Worm (Caenorhabditis elegans): ENCODE results near the gene srxa-5.

srxa-5 gene

DNA sequence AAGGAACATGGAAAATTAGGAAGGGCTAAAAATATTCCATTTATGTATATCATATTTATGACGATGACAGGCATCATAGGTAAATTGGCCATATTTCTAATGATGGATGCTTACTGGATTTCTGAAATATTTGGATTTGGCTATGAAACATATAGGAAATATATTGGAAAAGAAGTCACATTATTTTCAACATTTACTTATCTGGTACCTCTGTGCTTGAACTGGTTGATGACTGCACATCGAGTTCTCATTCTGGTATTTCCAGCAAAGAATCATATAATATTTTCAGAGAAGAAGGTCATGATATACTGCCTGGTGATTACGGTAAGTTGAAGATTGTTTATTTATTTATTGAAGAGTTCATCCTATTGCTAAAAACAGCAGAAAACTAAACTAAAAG, at the start of gene srxa-5:
srxa-5 (plus strand) TSS at position 301 of the 400 bp plus-strand sequence.
- TF ChIP-seq aly-2 (tag; optimal IDR thresholded peaks at IDR 0.05) (no peak), elt-2 (tag; optimal IDR thresholded peaks at IDR 0.05) (no peak), ceh-28 (tag; optimal IDR thresholded peaks at IDR 0.05) (no peak), ceh-82 (tag; optimal IDR thresholded peaks at IDR 0.05) (no peak), tbx-2 (tag; optimal IDR thresholded peaks at IDR 0.05) (no peak), mml-1 (tag; optimal IDR thresholded peaks at IDR 0.05) (no peak), ztf-11 (tag; optimal IDR thresholded peaks at IDR 0.05) (no peak), eor-1 (tag; optimal IDR thresholded peaks at IDR 0.05) (no peak), unc-39 (tag; optimal IDR thresholded peaks at IDR 0.05) (no peak), elt-1 (tag; optimal IDR thresholded peaks at IDR 0.05) (no peak)

DNA sequence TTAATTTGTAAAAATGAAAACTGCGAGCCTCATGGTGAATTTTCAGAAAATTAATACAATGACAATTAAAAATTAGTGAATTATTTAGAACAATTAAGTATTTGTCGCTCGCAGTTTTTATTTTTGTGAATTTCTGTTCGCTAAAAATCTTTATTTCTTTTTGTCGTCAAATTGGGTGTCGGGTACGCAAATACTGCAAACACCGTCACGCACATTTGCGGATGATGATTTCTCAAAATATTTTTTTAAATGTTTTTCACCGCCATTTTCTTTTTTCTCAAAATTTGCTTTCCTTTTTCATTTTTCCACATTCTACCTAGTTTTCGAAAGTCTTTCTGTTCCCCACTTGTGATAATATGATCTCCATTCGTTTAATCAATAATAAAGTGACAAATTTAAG, 43.8 kb upstream of the srxa-5 start:
- peak; percentile 98 for TF ChIP-seq skn-1 (tag; optimal IDR thresholded peaks at IDR 0.05)
- TF ChIP-seq unc-39 (tag; optimal IDR thresholded peaks at IDR 0.05), result no peak
- TF ChIP-seq ceh-82 (tag; optimal IDR thresholded peaks at IDR 0.05), result no peak
- TF ChIP-seq lin-39 (tag; optimal IDR thresholded peaks at IDR 0.05), result no peak
- TF ChIP-seq aly-2 (tag; optimal IDR thresholded peaks at IDR 0.05), result no peak
- TF ChIP-seq lsy-12 (tag; optimal IDR thresholded peaks at IDR 0.05), result no peak
- no peak for TF ChIP-seq jun-1 (tag; optimal IDR thresholded peaks at IDR 0.05)
- TF ChIP-seq elt-2 (tag; optimal IDR thresholded peaks at IDR 0.05), result peak; percentile 13
- TF ChIP-seq snpc-4 (tag; optimal IDR thresholded peaks at IDR 0.05), result peak; percentile 7
- TF ChIP-seq daf-12 (tag; optimal IDR thresholded peaks at IDR 0.05), result no peak
- no peak for TF ChIP-seq nhr-67 (tag; optimal IDR thresholded peaks at IDR 0.05)
- TF ChIP-seq nhr-23 (tag; optimal IDR thresholded peaks at IDR 0.05), result peak; percentile 41
- peak; percentile 39 for TF ChIP-seq lin-15B (tag; optimal IDR thresholded peaks at IDR 0.05)
- TF ChIP-seq nhr-28 (tag; optimal IDR thresholded peaks at IDR 0.05), result no peak
- TF ChIP-seq nhr-43 (tag; optimal IDR thresholded peaks at IDR 0.05; ENCODE audit: poor library complexity, severe bottlenecking), result peak; percentile 24
- TF ChIP-seq pqm-1 (tag; optimal IDR thresholded peaks at IDR 0.05), result no peak
- TF ChIP-seq ztf-11 (tag; optimal IDR thresholded peaks at IDR 0.05), result no peak
- no peak for TF ChIP-seq mml-1 (tag; optimal IDR thresholded peaks at IDR 0.05)
- TF ChIP-seq nhr-76 (tag; optimal IDR thresholded peaks at IDR 0.05), result no peak
- TF ChIP-seq fkh-10 (GFP tag; optimal IDR thresholded peaks at IDR 0.05), result no peak
- no peak for TF ChIP-seq nhr-237 (tag; optimal IDR thresholded peaks at IDR 0.05)
- no peak for TF ChIP-seq mdl-1 (tag; optimal IDR thresholded peaks at IDR 0.05)
- no peak for TF ChIP-seq unc-62 (GFP tag; optimal IDR thresholded peaks at IDR 0.05)
- no peak for TF ChIP-seq egl-5 (tag; optimal IDR thresholded peaks at IDR 0.05)
- no peak for TF ChIP-seq fos-1 (tag; optimal IDR thresholded peaks at IDR 0.05)
- no peak for TF ChIP-seq zag-1 (tag; optimal IDR thresholded peaks at IDR 0.05)
- no peak for TF ChIP-seq nhr-25 (tag; optimal IDR thresholded peaks at IDR 0.05)
- TF ChIP-seq nfya-1 (tag; optimal IDR thresholded peaks at IDR 0.05; ENCODE audit: insufficient read depth), result peak; percentile 62
- no peak for TF ChIP-seq sea-2 (GFP tag; optimal IDR thresholded peaks at IDR 0.05)
- TF ChIP-seq ceh-28 (tag; optimal IDR thresholded peaks at IDR 0.05), result no peak
- no peak for TF ChIP-seq ZK546.5 (tag; optimal IDR thresholded peaks at IDR 0.05)
- TF ChIP-seq ceh-9 (tag; optimal IDR thresholded peaks at IDR 0.05), result no peak
- TF ChIP-seq nhr-12 (tag; optimal IDR thresholded peaks at IDR 0.05), result no peak
- no peak for TF ChIP-seq tbx-2 (tag; optimal IDR thresholded peaks at IDR 0.05)
- no peak for TF ChIP-seq ama-1 (optimal IDR thresholded peaks at IDR 0.05)
- peak; percentile 10 for TF ChIP-seq R02D3.7 (tag; optimal IDR thresholded peaks at IDR 0.05)
- TF ChIP-seq ceh-16 (tag; optimal IDR thresholded peaks at IDR 0.05), result no peak
- TF ChIP-seq nhr-77 (tag; optimal IDR thresholded peaks at IDR 0.05), result no peak
- no peak for TF ChIP-seq nhr-11 (tag; optimal IDR thresholded peaks at IDR 0.05)
- no peak for TF ChIP-seq eor-1 (tag; optimal IDR thresholded peaks at IDR 0.05)
- TF ChIP-seq hmg-11 (tag; optimal IDR thresholded peaks at IDR 0.05), result no peak
- TF ChIP-seq pha-4 (tag; optimal IDR thresholded peaks at IDR 0.05), result peak; percentile 58
- TF ChIP-seq elt-1 (tag; optimal IDR thresholded peaks at IDR 0.05), result no peak
- no peak for TF ChIP-seq elt-3 (tag; optimal IDR thresholded peaks at IDR 0.05)
- no peak for TF ChIP-seq egl-27 (tag; optimal IDR thresholded peaks at IDR 0.05)
- TF ChIP-seq ztf-4 (tag; optimal IDR thresholded peaks at IDR 0.05), result no peak
- no peak for TF ChIP-seq fkh-2 (tag; optimal IDR thresholded peaks at IDR 0.05)

Data from whole organism, L3 larva.